Fruit fly (Drosophila melanogaster) whole organism, pupa: ENCODE results near the gene AcCoAS.

Experiments
- CG10348 ChIP-seq: fragments of 200-800 bp; sonication (Bioruptor generic); IDR thresholded peaks from 2 replicates; pipeline ENCODE4 v1.3.6; 2022; ENCODE audit warnings: missing biosample characterization, missing genetic modification characterization
- CG12605 ChIP-seq: fragments of 200-800 bp; sonication (Bioruptor generic); IDR thresholded peaks from 2 replicates; pipeline ENCODE4 v1.3.6; 2022; ENCODE audit warnings: missing biosample characterization, missing genetic modification characterization
- CG13204 ChIP-seq: fragments of 200-800 bp; sonication (Bioruptor generic); optimal IDR thresholded peaks from 2 replicates; lab custom pipeline; 2018; ENCODE audit warnings: missing biosample characterization, mild to moderate bottlenecking, missing genetic modification characterization, moderate library complexity
- CG14655 ChIP-seq: fragments of 200-800 bp; sonication (Bioruptor generic); optimal IDR thresholded peaks from 3 replicates; lab custom pipeline; 2017; ENCODE audit warnings: mild to moderate bottlenecking, missing biosample characterization, missing genetic modification reagents, missing genetic modification characterization
- CG15710 ChIP-seq: fragments of 200-800 bp; sonication (Bioruptor generic); optimal IDR thresholded peaks from 2 replicates; lab custom pipeline; 2018; ENCODE audit warnings: missing biosample characterization, mild to moderate bottlenecking, missing genetic modification characterization, moderate library complexity
- CG17806 ChIP-seq: fragments of 200-800 bp; sonication (Bioruptor generic); optimal IDR thresholded peaks from 2 replicates; lab custom pipeline; 2018; ENCODE audit warnings: missing biosample characterization, mild to moderate bottlenecking, missing genetic modification characterization, moderate library complexity
- CG32121 ChIP-seq: fragments of 200-800 bp; sonication (Bioruptor generic); IDR thresholded peaks from 2 replicates; pipeline ENCODE4 v1.3.6; 2022; ENCODE audit warnings: missing biosample characterization, missing genetic modification characterization
- CG34367 ChIP-seq: fragments of 200-800 bp; sonication (Bioruptor generic); optimal IDR thresholded peaks from 2 replicates; lab custom pipeline; 2018; ENCODE audit warnings: missing biosample characterization, mild to moderate bottlenecking, missing genetic modification characterization
- CG4496 ChIP-seq: fragments of 200-800 bp; sonication (Bioruptor generic); IDR thresholded peaks from 3 replicates; pipeline ENCODE4 v1.3.6; 2022; ENCODE audit warnings: missing biosample characterization, missing genetic modification characterization
- CG8159 ChIP-seq: fragments of 200-800 bp; sonication (Bioruptor generic); optimal IDR thresholded peaks from 3 replicates; lab custom pipeline; 2018; ENCODE audit warnings: missing biosample characterization, mild to moderate bottlenecking, missing genetic modification characterization, moderate library complexity
- CG8301 ChIP-seq: fragments of 200-800 bp; sonication (Bioruptor generic); optimal IDR thresholded peaks from 2 replicates; lab custom pipeline; 2018; ENCODE audit warnings: missing biosample characterization, mild to moderate bottlenecking, missing genetic modification characterization
- CG9948 ChIP-seq: fragments of 200-800 bp; sonication (Bioruptor generic); optimal IDR thresholded peaks from 2 replicates; lab custom pipeline; 2018; ENCODE audit warnings: missing biosample characterization, mild to moderate bottlenecking, missing genetic modification characterization, moderate library complexity
- D1 ChIP-seq: fragments of 200-800 bp; sonication (Bioruptor generic); optimal IDR thresholded peaks from 2 replicates; lab custom pipeline; 2018; ENCODE audit warnings: missing biosample characterization, mild to moderate bottlenecking, missing genetic modification characterization, moderate library complexity
- EcR ChIP-seq: fragments of 200-800 bp; sonication (Bioruptor generic); optimal IDR thresholded peaks from 3 replicates; lab custom pipeline; 2019; ENCODE audit warnings: missing biosample characterization, missing genetic modification characterization, mild to moderate bottlenecking, moderate library complexity, missing genetic modification reagents
- Ets98B ChIP-seq: fragments of 200-800 bp; sonication (Bioruptor generic); IDR thresholded peaks from 2 replicates; pipeline ENCODE4 v1.3.6; 2022; ENCODE audit warnings: missing biosample characterization, missing genetic modification characterization
- Pif1A ChIP-seq: fragments of 200-800 bp; sonication (Bioruptor generic); optimal IDR thresholded peaks from 3 replicates; lab custom pipeline; 2016; ENCODE audit warnings: missing biosample characterization, missing genetic modification characterization
- Pif1B ChIP-seq: fragments of 200-800 bp; sonication (Bioruptor generic); optimal IDR thresholded peaks from 3 replicates; lab custom pipeline; 2016; ENCODE audit warnings: missing biosample characterization, missing genetic modification characterization
- Snoo ChIP-seq: fragments of 200-800 bp; sonication (Bioruptor generic); optimal IDR thresholded peaks from 3 replicates; lab custom pipeline; 2017; ENCODE audit warnings: missing biosample characterization, mild to moderate bottlenecking, missing genetic modification characterization, inconsistent platforms
- fd96Ca ChIP-seq: fragments of 200-800 bp; sonication (Bioruptor generic); IDR thresholded peaks from 3 replicates; pipeline ENCODE4 v1.3.6; 2022; ENCODE audit warnings: missing biosample characterization, missing genetic modification characterization
- gl ChIP-seq: fragments of 200-800 bp; sonication (Bioruptor generic); optimal IDR thresholded peaks from 2 replicates; lab custom pipeline; 2018; ENCODE audit warnings: missing biosample characterization, mild to moderate bottlenecking, missing genetic modification characterization
- rn ChIP-seq: fragments of 200-800 bp; sonication (Bioruptor generic); IDR thresholded peaks from 2 replicates; pipeline ENCODE4 v1.3.6; 2022; ENCODE audit warnings: missing biosample characterization, missing genetic modification characterization

AcCoAS gene

dm6 chr3L:21225642-21226041 is 54.4 kb downstream of the AcCoAS start:
- 0 out of 3 replicates have a peak, but pooled peaks have one; percentile 18 for TF ChIP-seq fd96Ca
- TF ChIP-seq CG8301 (tag; lab: Kevin White, UChicago) = no peak
- TF ChIP-seq CG4496 (GFP tag; lab: Robert Waterston, UW) = 0 out of 3 replicates have a peak, but pooled peaks have one; percentile 8

- TF ChIP-seq CG8301 (tag; lab: Kevin White, UChicago) (no peak), CG13204 (GFP tag; lab: Kevin White, UChicago) (peak; percentile 93), CG12605 (GFP tag; lab: Robert Waterston, UW) (peak; percentile 6), EcR (GFP tag; lab: Kevin White, UChicago) (peak; percentile 97), CG34367 (tag; lab: Kevin White, UChicago) (no peak), CG17806 (no peak), fd96Ca (peak; percentile 70; the same call in 2 of the 3 replicates), CG32121 (GFP tag; lab: Robert Waterston, UW) (peak; percentile 40), CG4496 (GFP tag; lab: Robert Waterston, UW) (peak; percentile 39; the same call in 2 of the 3 replicates), Snoo (peak; percentile 35), Ets98B (GFP tag; lab: Robert Waterston, UW) (peak; percentile 56; the same call in 1 of the 2 replicates)
Observed at dm6 chr3L:21224701-21225223, 55.3 kb downstream of the AcCoAS start.

- peak; percentile 95 for TF ChIP-seq CG14655 (GFP tag; lab: Kevin White, UChicago)
- TF ChIP-seq CG8301 (tag; lab: Kevin White, UChicago) = peak; percentile 90
- TF ChIP-seq CG8159 = no peak
- TF ChIP-seq Pif1A (GFP tag; lab: Kevin White, UChicago) = peak; percentile 16
- peak; percentile 25; the same call in 1 of the 2 replicates for TF ChIP-seq rn
Observed at dm6 chr3L:21224274-21224673, 55.8 kb downstream of the AcCoAS start.

- no peak for TF ChIP-seq CG12605 (GFP tag; lab: Robert Waterston, UW)
- TF ChIP-seq fd96Ca = no peak
- no peak for TF ChIP-seq CG15710
- TF ChIP-seq Snoo = no peak
- TF ChIP-seq CG8159 = no peak
- TF ChIP-seq CG14655 (GFP tag; lab: Kevin White, UChicago) = peak; percentile 76
- TF ChIP-seq gl (tag; lab: Kevin White, UChicago) = no peak
- TF ChIP-seq CG4496 (GFP tag; lab: Robert Waterston, UW) = peak; percentile 61; the same call in 1 of the 3 replicates
- TF ChIP-seq CG10348 (GFP tag; lab: Robert Waterston, UW) = no peak
- peak; percentile 20 for TF ChIP-seq Pif1A (GFP tag; lab: Kevin White, UChicago)
- TF ChIP-seq CG8301 (tag; lab: Kevin White, UChicago) = peak; percentile 76
- no peak for TF ChIP-seq CG34367 (tag; lab: Kevin White, UChicago)
- no peak for TF ChIP-seq CG13204 (GFP tag; lab: Kevin White, UChicago)
- no peak for TF ChIP-seq D1 (tag; lab: Kevin White, UChicago)
- TF ChIP-seq Pif1B = no peak
- TF ChIP-seq CG17806 = no peak
- no peak for TF ChIP-seq EcR (GFP tag; lab: Kevin White, UChicago)
- peak; percentile 79 for TF ChIP-seq CG32121 (GFP tag; lab: Robert Waterston, UW)
- peak; percentile 52; the same call in 1 of the 2 replicates for TF ChIP-seq Ets98B (GFP tag; lab: Robert Waterston, UW)
- peak; percentile 8 for TF ChIP-seq CG9948
- TF ChIP-seq rn = no peak
Observed at dm6 chr3L:21223268-21223667, 56.8 kb downstream of the AcCoAS start.
